Fruit fly (Drosophila melanogaster) whole organism, prepupa: ENCODE measurements around the gene Cyp4g15.

ENCODE experiments used
- Blimp-1 ChIP-seq: fragments of 200-800 bp; sonication (Bioruptor generic); optimal IDR thresholded peaks from 3 replicates; lab custom pipeline; 2017; ENCODE audit warnings: missing biosample characterization, missing genetic modification characterization, mild to moderate bottlenecking, moderate library complexity, missing genetic modification reagents
- CG10631 ChIP-seq: fragments of 200-800 bp; sonication (Bioruptor generic); optimal IDR thresholded peaks from 2 replicates; lab custom pipeline; 2016; ENCODE audit warnings: missing biosample characterization, missing genetic modification characterization
- CG10669 ChIP-seq: fragments of 200-800 bp; sonication (Bioruptor generic); optimal IDR thresholded peaks from 3 replicates; lab custom pipeline; 2018; ENCODE audit warnings: missing biosample characterization, mild to moderate bottlenecking, missing genetic modification characterization, moderate library complexity
- CG11294 ChIP-seq: fragments of 200-800 bp; sonication (Bioruptor generic); IDR thresholded peaks from 2 replicates; pipeline ENCODE4 v1.3.6; 2022; ENCODE audit warnings: missing biosample characterization, missing genetic modification characterization
- CG15336 ChIP-seq: fragments of 200-800 bp; sonication (Bioruptor generic); IDR thresholded peaks from 2 replicates; pipeline ENCODE4 v1.3.6; 2022; ENCODE audit warnings: missing biosample characterization, missing genetic modification characterization
- CG1621 ChIP-seq: fragments of 200-800 bp; sonication (Bioruptor generic); optimal IDR thresholded peaks from 3 replicates; lab custom pipeline; 2018; ENCODE audit warnings: missing biosample characterization, mild to moderate bottlenecking, missing genetic modification characterization
- CG3032 ChIP-seq: fragments of 200-800 bp; optimal IDR thresholded peaks from 2 replicates; lab custom pipeline; 2019; ENCODE audit warnings: missing biosample characterization, mild to moderate bottlenecking, missing genetic modification characterization, moderate library complexity
- CG31627 ChIP-seq: fragments of 200-800 bp; sonication (Bioruptor generic); optimal IDR thresholded peaks from 3 replicates; lab custom pipeline; 2016; ENCODE audit warnings: missing biosample characterization, missing genetic modification characterization
- CG32006 ChIP-seq: fragments of 200-800 bp; sonication (Bioruptor generic); optimal IDR thresholded peaks from 3 replicates; lab custom pipeline; 2017; ENCODE audit warnings: missing biosample characterization, mild to moderate bottlenecking, missing genetic modification characterization
- CG34406 ChIP-seq: fragments of 200-800 bp; sonication (Bioruptor generic); optimal IDR thresholded peaks from 3 replicates; lab custom pipeline; 2016; ENCODE audit warnings: missing biosample characterization, missing genetic modification characterization
- CG4318 ChIP-seq: fragments of 200-800 bp; sonication (Bioruptor generic); optimal IDR thresholded peaks from 3 replicates; lab custom pipeline; 2017; ENCODE audit warnings: missing biosample characterization, mild to moderate bottlenecking, missing genetic modification characterization
- CG6163 ChIP-seq: fragments of 200-800 bp; sonication (Bioruptor generic); IDR thresholded peaks from 3 replicates; pipeline ENCODE4 v1.3.6; 2022; ENCODE audit warnings: missing biosample characterization, missing genetic modification characterization
- CG6276 ChIP-seq: fragments of 200-800 bp; sonication (Bioruptor generic); optimal IDR thresholded peaks from 2 replicates; lab custom pipeline; 2017; ENCODE audit warnings: missing biosample characterization, mild to moderate bottlenecking, missing genetic modification characterization
- CG6808 ChIP-seq: fragments of 200-800 bp; sonication (Bioruptor generic); optimal IDR thresholded peaks from 3 replicates; lab custom pipeline; 2017; ENCODE audit warnings: missing biosample characterization, missing genetic modification characterization, mild to moderate bottlenecking, moderate library complexity, missing genetic modification reagents
- CG6854 ChIP-seq: fragments of 200-800 bp; sonication (Bioruptor generic); optimal IDR thresholded peaks from 2 replicates; lab custom pipeline; 2017; ENCODE audit warnings: missing biosample characterization, mild to moderate bottlenecking, missing genetic modification characterization
- CG8119 ChIP-seq: fragments of 200-800 bp; sonication (Bioruptor generic); IDR thresholded peaks from 3 replicates; pipeline ENCODE4 v1.3.6; 2022; ENCODE audit warnings: missing biosample characterization, missing genetic modification characterization
- CG8319 ChIP-seq: fragments of 200-800 bp; sonication (Bioruptor generic); optimal IDR thresholded peaks from 3 replicates; lab custom pipeline; 2016; ENCODE audit warnings: missing biosample characterization, missing genetic modification characterization
- CG8632 ChIP-seq: fragments of 200-800 bp; sonication (Bioruptor generic); optimal IDR thresholded peaks from 3 replicates; lab custom pipeline; 2016; ENCODE audit warnings: missing biosample characterization, missing genetic modification characterization
- CG9139 ChIP-seq: fragments of 200-800 bp; sonication (Bioruptor generic); optimal IDR thresholded peaks from 3 replicates; lab custom pipeline; 2017; ENCODE audit warnings: missing biosample characterization, mild to moderate bottlenecking, missing genetic modification characterization
- Eip75B ChIP-seq: fragments of 200-800 bp; sonication (Bioruptor generic); optimal IDR thresholded peaks from 3 replicates; lab custom pipeline; 2016; ENCODE audit warnings: missing biosample characterization, missing genetic modification characterization
- Eip78C ChIP-seq: fragments of 200-800 bp; sonication (Bioruptor generic); peaks from one replicate; lab custom pipeline; 2016; ENCODE audit warnings: missing biosample characterization, missing genetic modification characterization
- Ets96B ChIP-seq: fragments of 200-800 bp; optimal IDR thresholded peaks from 2 replicates; lab custom pipeline; 2019; ENCODE audit warnings: missing biosample characterization, mild to moderate bottlenecking, missing genetic modification characterization, moderate library complexity
- Hr38 ChIP-seq: sonication (Bioruptor generic); optimal IDR thresholded peaks from 2 replicates; lab custom pipeline; 2016; ENCODE audit warnings: missing biosample characterization, missing genetic modification characterization
- Hr4 ChIP-seq: fragments of 200-800 bp; sonication (Bioruptor generic); optimal IDR thresholded peaks from 3 replicates; lab custom pipeline; 2016; ENCODE audit warnings: missing biosample characterization, missing genetic modification characterization
- Lpt ChIP-seq: fragments of 200-800 bp; sonication (Bioruptor generic); optimal IDR thresholded peaks from 3 replicates; lab custom pipeline; 2016; ENCODE audit warnings: missing biosample characterization, missing genetic modification characterization
- Met ChIP-seq: fragments of 200-800 bp; sonication (Bioruptor generic); optimal IDR thresholded peaks from 3 replicates; lab custom pipeline; 2016; ENCODE audit warnings: missing biosample characterization, missing genetic modification characterization
- OdsH ChIP-seq: fragments of 200-800 bp; sonication (Bioruptor generic); optimal IDR thresholded peaks from 3 replicates; lab custom pipeline; 2016; ENCODE audit warnings: missing biosample characterization, missing genetic modification characterization
- Smox ChIP-seq: fragments of 200-800 bp; sonication (Bioruptor generic); optimal IDR thresholded peaks from 3 replicates; lab custom pipeline; 2016; ENCODE audit warnings: missing biosample characterization, missing genetic modification characterization
- Sox102F ChIP-seq: fragments of 200-800 bp; sonication (Bioruptor generic); optimal IDR thresholded peaks from 2 replicates; lab custom pipeline; 2016; ENCODE audit warnings: missing biosample characterization, mild to moderate bottlenecking, missing genetic modification characterization
- Sox14 ChIP-seq: fragments of 200-800 bp; sonication (Bioruptor generic); optimal IDR thresholded peaks from 3 replicates; lab custom pipeline; 2016; ENCODE audit warnings: missing biosample characterization, missing genetic modification characterization
- Sox15 ChIP-seq: fragments of 200-800 bp; sonication (Bioruptor generic); optimal IDR thresholded peaks from 3 replicates; lab custom pipeline; 2016; ENCODE audit warnings: missing biosample characterization, missing genetic modification characterization
- achi ChIP-seq: fragments of 200-800 bp; sonication (Bioruptor generic); optimal IDR thresholded peaks from 3 replicates; lab custom pipeline; 2016; ENCODE audit warnings: missing biosample characterization, missing genetic modification characterization
- acj6 ChIP-seq: fragments of 200-800 bp; sonication (Bioruptor generic); optimal IDR thresholded peaks from 3 replicates; lab custom pipeline; 2016; ENCODE audit warnings: missing biosample characterization, missing genetic modification characterization
- dac ChIP-seq: fragments of 200-800 bp; sonication (Bioruptor generic); optimal IDR thresholded peaks from 2 replicates; lab custom pipeline; 2017; ENCODE audit warnings: missing biosample characterization, mild to moderate bottlenecking, missing genetic modification characterization
- dsx ChIP-seq: fragments of 200-800 bp; optimal IDR thresholded peaks from 3 replicates; lab custom pipeline; 2019; ENCODE audit warnings: missing biosample characterization, mild to moderate bottlenecking, missing genetic modification characterization, moderate library complexity; ENCODE audit not compliant: poor library complexity, severe bottlenecking
- esn ChIP-seq: fragments of 200-800 bp; sonication (Bioruptor generic); optimal IDR thresholded peaks from 2 replicates; lab custom pipeline; 2016; ENCODE audit warnings: missing biosample characterization, mild to moderate bottlenecking, missing genetic modification characterization, moderate library complexity
- fd59A ChIP-seq: fragments of 200-800 bp; sonication (Bioruptor generic); optimal IDR thresholded peaks from 2 replicates; lab custom pipeline; 2017; ENCODE audit warnings: missing biosample characterization, mild to moderate bottlenecking, missing genetic modification characterization, missing genetic modification reagents
- fkh ChIP-seq: fragments of 200-800 bp; sonication (Bioruptor generic); optimal IDR thresholded peaks from 3 replicates; lab custom pipeline; 2017; ENCODE audit warnings: missing biosample characterization, mild to moderate bottlenecking, missing genetic modification characterization, moderate library complexity
- lz ChIP-seq: fragments of 200-800 bp; sonication (Bioruptor generic); optimal IDR thresholded peaks from 3 replicates; lab custom pipeline; 2016; ENCODE audit warnings: missing biosample characterization, missing genetic modification characterization
- pdm3 ChIP-seq: fragments of 200-800 bp; sonication (Bioruptor generic); optimal IDR thresholded peaks from 3 replicates; lab custom pipeline; 2016; ENCODE audit warnings: missing biosample characterization, missing genetic modification characterization
- salr ChIP-seq, 2 experiments: fragments of 200-800 bp; sonication (Bioruptor generic); optimal IDR thresholded peaks; 3 replicates each; lab custom pipeline; 2016 to 2018; ENCODE audit warnings: missing biosample characterization in 2 of 2, missing genetic modification characterization in 2 of 2, mild to moderate bottlenecking in 1 of 2
- spab ChIP-seq: fragments of 200-800 bp; sonication (Bioruptor generic); optimal IDR thresholded peaks from 2 replicates; lab custom pipeline; 2017; ENCODE audit warnings: missing biosample characterization, mild to moderate bottlenecking, missing genetic modification characterization, missing genetic modification reagents
- ss ChIP-seq, 2 experiments: fragments of 200-800 bp; sonication (Bioruptor generic); optimal IDR thresholded peaks; 2 replicates in 1 of 2; 3 replicates in 1 of 2; lab custom pipeline; 2017 to 2018; ENCODE audit warnings: mild to moderate bottlenecking in 2 of 2, missing biosample characterization in 2 of 2, missing genetic modification characterization in 2 of 2, moderate library complexity in 1 of 2
- svp ChIP-seq: fragments of 200-800 bp; sonication (Bioruptor generic); peaks from one replicate; lab custom pipeline; 2016; ENCODE audit warnings: missing biosample characterization, missing genetic modification characterization
- vri ChIP-seq: fragments of 200-800 bp; sonication (Bioruptor generic); optimal IDR thresholded peaks from 3 replicates; lab custom pipeline; 2016; ENCODE audit warnings: missing biosample characterization, mild to moderate bottlenecking, missing genetic modification characterization

The Cyp4g15 gene

DNA sequence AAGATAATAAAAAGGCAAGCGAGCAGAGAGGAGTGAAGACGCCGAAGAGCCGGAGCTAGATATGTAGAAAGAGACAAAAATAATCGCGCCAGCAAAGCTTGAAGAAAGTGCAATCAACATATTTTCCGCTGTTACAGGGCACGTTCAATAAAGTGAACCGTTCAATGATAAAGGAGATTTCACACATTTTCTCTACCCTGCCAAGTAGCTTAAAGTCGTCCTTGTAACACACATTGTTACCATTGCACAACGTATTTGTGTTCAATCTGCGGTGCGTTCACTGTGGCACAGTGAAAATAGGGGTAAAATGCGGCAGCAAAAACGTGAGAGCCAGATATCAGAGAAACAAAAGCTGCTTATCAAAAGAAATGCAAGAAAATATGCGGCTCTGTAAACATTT is 22.6 kb downstream of the Cyp4g15 start (continued):
- peak; percentile 78 for TF ChIP-seq Hr4 (GFP tag; lab: Kevin White, UChicago)
- peak; percentile 86 for TF ChIP-seq esn (GFP tag; lab: Kevin White, UChicago)
- TF ChIP-seq CG8119 (GFP tag; lab: Robert Waterston, UW) = peak; percentile 74
- TF ChIP-seq CG6854 = peak; percentile 35
- TF ChIP-seq salr (GFP tag; optimal IDR thresholded peaks at IDR 0.05; lab: Kevin White, UChicago) = no peak
- TF ChIP-seq CG6163 (GFP tag; lab: Robert Waterston, UW) = peak; percentile 89
- peak; percentile 58 for TF ChIP-seq Blimp-1
- TF ChIP-seq Lpt (GFP tag; lab: Kevin White, UChicago) = peak; percentile 73

DNA sequence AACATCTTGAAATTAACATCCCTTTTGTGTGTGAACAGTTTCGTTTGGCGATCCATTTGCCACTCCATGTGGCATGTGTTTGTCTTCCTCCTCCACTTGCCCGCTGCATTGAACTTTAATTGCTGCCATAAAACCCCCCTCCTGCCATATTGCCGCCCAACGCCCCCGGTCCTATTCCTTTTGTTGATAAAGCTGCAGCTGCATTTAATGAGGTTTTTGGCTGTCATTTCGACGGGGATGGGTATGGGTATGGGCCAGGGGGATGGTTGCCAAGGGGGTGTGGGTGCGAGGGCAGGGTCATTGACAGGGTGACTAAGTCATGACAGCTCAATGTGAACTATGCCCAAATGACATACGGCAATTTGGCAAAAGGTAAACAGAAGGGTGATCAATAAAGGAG is 23.4 kb downstream of the Cyp4g15 start:
- TF ChIP-seq svp (GFP tag; lab: Kevin White, UChicago) (peak; percentile 81), OdsH (GFP tag; lab: Kevin White, UChicago) (no peak), Met (GFP tag; lab: Kevin White, UChicago) (no peak), Smox (GFP tag; lab: Kevin White, UChicago) (no peak), CG10631 (GFP tag; lab: Kevin White, UChicago) (no peak)

dm6 chrX:11501221-11501961 is 24.5 kb downstream of the Cyp4g15 start:
- TF ChIP-seq Sox15 (GFP tag; lab: Kevin White, UChicago) (no peak), CG32006 (GFP tag; lab: Kevin White, UChicago) (no peak), CG4318 (GFP tag; lab: Kevin White, UChicago) (no peak), CG8319 (no peak), Blimp-1 (no peak), salr (GFP tag; optimal IDR thresholded peaks at IDR 0.05; lab: Kevin White, UChicago) (no peak), dac (no peak), Met (GFP tag; lab: Kevin White, UChicago) (peak; percentile 37), CG1621 (tag; lab: Kevin White, UChicago) (no peak), CG8632 (no peak), CG15336 (GFP tag; lab: Robert Waterston, UW) (no peak), vri (GFP tag; lab: Kevin White, UChicago) (peak; percentile 49), CG3032 (tag; lab: Kevin White, UChicago) (no peak), CG6808 (no peak), acj6 (GFP tag; lab: Kevin White, UChicago) (no peak), esn (GFP tag; lab: Kevin White, UChicago) (peak; percentile 2), Lpt (GFP tag; lab: Kevin White, UChicago) (no peak), CG6163 (GFP tag; lab: Robert Waterston, UW) (0 out of 3 replicates have a peak, but pooled peaks have one; percentile 15), lz (no peak), Eip78C (GFP tag; lab: Kevin White, UChicago) (peak; percentile 74), Sox102F (GFP tag; lab: Kevin White, UChicago) (peak; percentile 14), Ets96B (tag; lab: Kevin White, UChicago) (no peak), CG10631 (GFP tag; lab: Kevin White, UChicago) (no peak), Hr4 (GFP tag; lab: Kevin White, UChicago) (no peak), fkh (GFP tag; lab: Kevin White, UChicago) (peak; percentile 42), Hr38 (GFP tag; lab: Kevin White, UChicago) (no peak), CG10669 (no peak), achi (GFP tag; lab: Kevin White, UChicago) (no peak), Sox14 (GFP tag; lab: Kevin White, UChicago) (no peak), CG34406 (peak; percentile 16), CG6276 (GFP tag; lab: Kevin White, UChicago) (no peak), spab (GFP tag; lab: Kevin White, UChicago) (no peak), fd59A (GFP tag; lab: Kevin White, UChicago) (no peak), Eip75B (GFP tag; lab: Kevin White, UChicago) (no peak), CG31627 (GFP tag; lab: Kevin White, UChicago) (no peak), pdm3 (GFP tag; lab: Kevin White, UChicago) (peak; percentile 2), CG8119 (GFP tag; lab: Robert Waterston, UW) (no peak), Smox (GFP tag; lab: Kevin White, UChicago) (peak; percentile 18), ss (GFP tag; optimal IDR thresholded peaks at IDR 0.05; lab: Kevin White, UChicago) (no peak), CG11294 (GFP tag; lab: Robert Waterston, UW) (no peak), CG9139 (GFP tag; lab: Kevin White, UChicago) (no peak), dsx (GFP tag; lab: Kevin White, UChicago) (no peak)
